Worm (Caenorhabditis elegans) whole organism, midembryonic: Measurements from ENCODE around the gene H40L08.1.

Experiments used
- T22C8.4 ChIP-seq: fragments of 200-800 bp; sonication (Bioruptor generic); IDR thresholded peaks from 2 replicates; pipeline ENCODE4 v1.3.6; 2022; ENCODE audit warnings: missing genetic modification characterization, missing compliant biosample characterization
- flt-1 ChIP-seq: fragments of 200-800 bp; sonication (Bioruptor generic); IDR thresholded peaks from 2 replicates; pipeline ENCODE4 v1.3.6; 2022; ENCODE audit warnings: missing genetic modification characterization, missing compliant biosample characterization
- med-1 ChIP-seq: sonication (generic microtip); optimal IDR thresholded peaks from 2 replicates; lab custom pipeline; 2017; ENCODE audit warnings: missing genetic modification characterization, mild to moderate bottlenecking, missing compliant biosample characterization, antibody characterized with exemption, missing genetic modification reagents; ENCODE audit not compliant: insufficient read depth
- ref-1 ChIP-seq: fragments of 200-800 bp; sonication (Bioruptor generic); conservative IDR thresholded peaks from 2 replicates; pipeline ENCODE4 v1.3.6; 2022; ENCODE audit warnings: missing genetic modification reagents, missing genetic modification characterization, missing compliant biosample characterization
- ztf-23 ChIP-seq: fragments of 200-800 bp; sonication (Bioruptor generic); IDR thresholded peaks from 2 replicates; pipeline ENCODE4 v1.3.6; 2022; ENCODE audit warnings: missing genetic modification reagents, missing genetic modification characterization, missing compliant biosample characterization
- ztf-29 ChIP-seq: fragments of 200-800 bp; sonication (Bioruptor generic); IDR thresholded peaks from 2 replicates; pipeline ENCODE4 v1.3.6; 2022; ENCODE audit warnings: missing genetic modification reagents, missing genetic modification characterization, missing compliant biosample characterization

DNA sequence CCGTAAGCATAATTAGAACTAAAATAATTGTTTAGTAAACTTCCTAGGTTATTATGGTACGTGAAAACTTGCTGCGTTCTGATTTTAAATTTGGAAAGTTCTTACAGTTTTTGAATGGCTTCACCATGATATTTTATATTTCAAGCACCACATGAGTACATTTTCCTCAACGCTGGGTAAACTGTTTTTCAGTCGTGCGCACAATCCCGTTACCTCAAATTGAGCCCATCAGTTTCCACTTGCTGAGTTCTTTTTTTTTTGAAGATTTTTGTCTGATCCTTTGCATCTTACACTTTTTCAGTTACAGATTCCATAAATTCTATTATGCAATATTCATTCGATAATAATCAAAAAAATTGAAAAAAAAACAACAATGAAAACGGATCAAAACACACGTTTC lies 36.7 kb upstream of the H40L08.1 start:
- TF ChIP-seq flt-1 (no peak), ref-1 (no peak), T22C8.4 (GFP tag; lab: Robert Waterston, UW) (no peak), med-1 (GFP tag; lab: Kevin White, UChicago) (no peak), ztf-23 (GFP tag; lab: Robert Waterston, UW) (no peak), ztf-29 (GFP tag; lab: Robert Waterston, UW) (no peak)
